Worm (Caenorhabditis elegans): ENCODE data around the gene amt-4.

- TF ChIP-seq hmbx-1 (tag; optimal IDR thresholded peaks at IDR 0.05) (no peak), ceh-13 (GFP tag; optimal IDR thresholded peaks at IDR 0.05) (no peak), hnd-1 (tag; optimal IDR thresholded peaks at IDR 0.05) (no peak), ceh-36 (tag; optimal IDR thresholded peaks at IDR 0.05) (no peak)
Measured at ce11 chrX:4523887-4524350, 41.2 kb upstream of the amt-4 start, which contains the start of gene pdi-2.

Measured in whole organism, early embryonic.